Fruit fly (Drosophila melanogaster) whole organism, pupa: ENCODE data around the gene CG9312.

ENCODE experiments used
- CG10348 ChIP-seq: fragments of 200-800 bp; sonication (Bioruptor generic); IDR thresholded peaks from 2 replicates; pipeline ENCODE4 v1.3.6; 2022; ENCODE audit warnings: missing biosample characterization, missing genetic modification characterization
- CG12605 ChIP-seq: fragments of 200-800 bp; sonication (Bioruptor generic); IDR thresholded peaks from 2 replicates; pipeline ENCODE4 v1.3.6; 2022; ENCODE audit warnings: missing biosample characterization, missing genetic modification characterization
- CG13204 ChIP-seq: fragments of 200-800 bp; sonication (Bioruptor generic); optimal IDR thresholded peaks from 2 replicates; lab custom pipeline; 2018; ENCODE audit warnings: missing biosample characterization, mild to moderate bottlenecking, missing genetic modification characterization, moderate library complexity
- CG14655 ChIP-seq: fragments of 200-800 bp; sonication (Bioruptor generic); optimal IDR thresholded peaks from 3 replicates; lab custom pipeline; 2017; ENCODE audit warnings: mild to moderate bottlenecking, missing biosample characterization, missing genetic modification reagents, missing genetic modification characterization
- CG15710 ChIP-seq: fragments of 200-800 bp; sonication (Bioruptor generic); optimal IDR thresholded peaks from 2 replicates; lab custom pipeline; 2018; ENCODE audit warnings: missing biosample characterization, mild to moderate bottlenecking, missing genetic modification characterization, moderate library complexity
- CG17806 ChIP-seq: fragments of 200-800 bp; sonication (Bioruptor generic); optimal IDR thresholded peaks from 2 replicates; lab custom pipeline; 2018; ENCODE audit warnings: missing biosample characterization, mild to moderate bottlenecking, missing genetic modification characterization, moderate library complexity
- CG32121 ChIP-seq: fragments of 200-800 bp; sonication (Bioruptor generic); IDR thresholded peaks from 2 replicates; pipeline ENCODE4 v1.3.6; 2022; ENCODE audit warnings: missing biosample characterization, missing genetic modification characterization
- CG34367 ChIP-seq: fragments of 200-800 bp; sonication (Bioruptor generic); optimal IDR thresholded peaks from 2 replicates; lab custom pipeline; 2018; ENCODE audit warnings: missing biosample characterization, mild to moderate bottlenecking, missing genetic modification characterization
- CG4496 ChIP-seq: fragments of 200-800 bp; sonication (Bioruptor generic); IDR thresholded peaks from 3 replicates; pipeline ENCODE4 v1.3.6; 2022; ENCODE audit warnings: missing biosample characterization, missing genetic modification characterization
- CG8159 ChIP-seq: fragments of 200-800 bp; sonication (Bioruptor generic); optimal IDR thresholded peaks from 3 replicates; lab custom pipeline; 2018; ENCODE audit warnings: missing biosample characterization, mild to moderate bottlenecking, missing genetic modification characterization, moderate library complexity
- CG8301 ChIP-seq: fragments of 200-800 bp; sonication (Bioruptor generic); optimal IDR thresholded peaks from 2 replicates; lab custom pipeline; 2018; ENCODE audit warnings: missing biosample characterization, mild to moderate bottlenecking, missing genetic modification characterization
- CG9948 ChIP-seq: fragments of 200-800 bp; sonication (Bioruptor generic); optimal IDR thresholded peaks from 2 replicates; lab custom pipeline; 2018; ENCODE audit warnings: missing biosample characterization, mild to moderate bottlenecking, missing genetic modification characterization, moderate library complexity
- D1 ChIP-seq: fragments of 200-800 bp; sonication (Bioruptor generic); optimal IDR thresholded peaks from 2 replicates; lab custom pipeline; 2018; ENCODE audit warnings: missing biosample characterization, mild to moderate bottlenecking, missing genetic modification characterization, moderate library complexity
- EcR ChIP-seq: fragments of 200-800 bp; sonication (Bioruptor generic); optimal IDR thresholded peaks from 3 replicates; lab custom pipeline; 2019; ENCODE audit warnings: missing biosample characterization, missing genetic modification characterization, mild to moderate bottlenecking, moderate library complexity, missing genetic modification reagents
- Ets98B ChIP-seq: fragments of 200-800 bp; sonication (Bioruptor generic); IDR thresholded peaks from 2 replicates; pipeline ENCODE4 v1.3.6; 2022; ENCODE audit warnings: missing biosample characterization, missing genetic modification characterization
- Pif1A ChIP-seq: fragments of 200-800 bp; sonication (Bioruptor generic); optimal IDR thresholded peaks from 3 replicates; lab custom pipeline; 2016; ENCODE audit warnings: missing biosample characterization, missing genetic modification characterization
- Pif1B ChIP-seq: fragments of 200-800 bp; sonication (Bioruptor generic); optimal IDR thresholded peaks from 3 replicates; lab custom pipeline; 2016; ENCODE audit warnings: missing biosample characterization, missing genetic modification characterization
- Snoo ChIP-seq: fragments of 200-800 bp; sonication (Bioruptor generic); optimal IDR thresholded peaks from 3 replicates; lab custom pipeline; 2017; ENCODE audit warnings: missing biosample characterization, mild to moderate bottlenecking, missing genetic modification characterization, inconsistent platforms
- fd96Ca ChIP-seq: fragments of 200-800 bp; sonication (Bioruptor generic); IDR thresholded peaks from 3 replicates; pipeline ENCODE4 v1.3.6; 2022; ENCODE audit warnings: missing biosample characterization, missing genetic modification characterization
- gl ChIP-seq: fragments of 200-800 bp; sonication (Bioruptor generic); optimal IDR thresholded peaks from 2 replicates; lab custom pipeline; 2018; ENCODE audit warnings: missing biosample characterization, mild to moderate bottlenecking, missing genetic modification characterization
- rn ChIP-seq: fragments of 200-800 bp; sonication (Bioruptor generic); IDR thresholded peaks from 2 replicates; pipeline ENCODE4 v1.3.6; 2022; ENCODE audit warnings: missing biosample characterization, missing genetic modification characterization

Gene CG9312

dm6 chr3R:13810308-13810707 is 44.8 kb downstream of the CG9312 start:
- no peak for TF ChIP-seq D1
- no peak for TF ChIP-seq CG8301 (tag; lab: Kevin White, UChicago)
- no peak for TF ChIP-seq gl (tag; lab: Kevin White, UChicago)
- TF ChIP-seq CG12605 (GFP tag; lab: Robert Waterston, UW) = no peak
- TF ChIP-seq Pif1A (GFP tag; lab: Kevin White, UChicago) = no peak
- TF ChIP-seq fd96Ca (GFP tag; lab: Robert Waterston, UW) = no peak
- no peak for TF ChIP-seq CG17806 (tag; lab: Kevin White, UChicago)
- TF ChIP-seq CG15710 (tag; lab: Kevin White, UChicago) = no peak
- TF ChIP-seq CG4496 (GFP tag; lab: Robert Waterston, UW) = no peak
- no peak for TF ChIP-seq CG8159 (tag; lab: Kevin White, UChicago)
- TF ChIP-seq CG34367 (tag; lab: Kevin White, UChicago) = no peak
- no peak for TF ChIP-seq CG13204 (GFP tag; lab: Kevin White, UChicago)
- no peak for TF ChIP-seq Ets98B
- no peak for TF ChIP-seq Snoo (tag; lab: Kevin White, UChicago)

DNA sequence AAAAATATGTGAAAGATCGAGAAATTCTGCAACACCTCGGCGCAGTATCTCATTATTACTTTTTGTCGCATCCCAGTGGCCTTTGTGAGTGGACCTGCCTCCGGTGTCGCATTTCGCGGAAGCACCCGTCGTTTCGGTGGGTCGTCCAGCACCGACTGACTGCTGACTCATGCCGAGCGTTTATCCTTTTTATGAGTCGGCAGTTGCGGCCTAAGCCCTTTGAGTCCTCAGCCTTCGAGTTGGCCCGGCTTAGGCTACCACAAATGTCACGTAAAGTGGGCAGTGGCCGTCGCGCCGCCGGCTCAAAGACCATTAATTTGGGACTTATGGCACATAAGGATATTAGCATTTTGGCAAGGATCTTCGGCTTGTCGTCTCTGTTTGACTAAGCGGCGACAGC is 46.2 kb downstream of the CG9312 start:
- TF ChIP-seq CG8159 (tag; lab: Kevin White, UChicago) (no peak), CG17806 (tag; lab: Kevin White, UChicago) (no peak), CG13204 (GFP tag; lab: Kevin White, UChicago) (no peak), rn (no peak), CG14655 (GFP tag; lab: Kevin White, UChicago) (no peak), fd96Ca (GFP tag; lab: Robert Waterston, UW) (no peak), Ets98B (no peak), CG4496 (GFP tag; lab: Robert Waterston, UW) (no peak)

DNA sequence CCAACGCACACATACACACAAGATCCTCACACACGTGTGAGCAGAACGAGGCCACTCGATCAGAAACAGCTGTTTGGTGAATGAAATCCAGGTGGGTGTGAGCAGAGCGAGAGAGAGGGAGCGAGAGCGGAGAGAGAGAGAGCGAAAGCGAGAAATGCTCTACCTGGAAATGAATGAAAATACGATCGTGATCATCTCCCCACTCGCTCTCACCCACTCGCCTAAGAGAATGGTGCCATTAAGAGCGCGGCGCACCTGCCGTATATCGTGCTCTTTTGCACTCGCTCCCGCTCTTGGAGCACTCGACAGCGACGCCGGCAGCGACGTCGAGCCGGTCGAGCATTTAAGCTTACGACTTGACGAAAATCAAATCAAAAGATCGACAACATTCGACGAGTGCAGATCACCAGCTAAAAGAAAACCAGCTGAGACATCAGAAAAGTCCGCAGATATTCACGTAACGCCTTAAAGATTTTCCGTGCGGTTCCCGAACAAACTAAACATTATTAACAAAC is 47.2 kb downstream of the CG9312 start, which contains the start of the genes tal-1A, tal-2A, tal-3A and tal-AA:
tal-1A (plus strand) TSS at position 374 of the 515 bp plus-strand sequence.
tal-2A (plus strand) TSS at position 374 of the 515 bp plus-strand sequence.
tal-3A (plus strand) TSS at position 374 of the 515 bp plus-strand sequence.
tal-AA (plus strand) TSS at position 374 of the 515 bp plus-strand sequence.
- TF ChIP-seq CG12605 (GFP tag; lab: Robert Waterston, UW) = peak; percentile 69
- peak; percentile 73 for TF ChIP-seq EcR (GFP tag; lab: Kevin White, UChicago)
- TF ChIP-seq CG4496 (GFP tag; lab: Robert Waterston, UW) = no peak
- TF ChIP-seq CG9948 = no peak
- no peak for TF ChIP-seq D1
- TF ChIP-seq fd96Ca (GFP tag; lab: Robert Waterston, UW) = peak; percentile 73
- no peak for TF ChIP-seq CG15710 (tag; lab: Kevin White, UChicago)
- no peak for TF ChIP-seq CG14655 (GFP tag; lab: Kevin White, UChicago)
- no peak for TF ChIP-seq CG10348 (GFP tag; lab: Robert Waterston, UW)
- no peak for TF ChIP-seq CG17806 (tag; lab: Kevin White, UChicago)
- TF ChIP-seq CG8159 (tag; lab: Kevin White, UChicago) = no peak
- peak; percentile 14 for TF ChIP-seq gl (tag; lab: Kevin White, UChicago)
- TF ChIP-seq Pif1B (GFP tag; lab: Kevin White, UChicago) = peak; percentile 75
- peak; percentile 66 for TF ChIP-seq CG32121 (GFP tag; lab: Robert Waterston, UW)
- no peak for TF ChIP-seq CG13204 (GFP tag; lab: Kevin White, UChicago)
- TF ChIP-seq Snoo (tag; lab: Kevin White, UChicago) = peak; percentile 29
- TF ChIP-seq Pif1A (GFP tag; lab: Kevin White, UChicago) = peak; percentile 47
- peak; percentile 68; the same call in 1 of the 2 replicates for TF ChIP-seq Ets98B
- no peak for TF ChIP-seq CG34367 (tag; lab: Kevin White, UChicago)
- TF ChIP-seq CG8301 (tag; lab: Kevin White, UChicago) = no peak
- no peak for TF ChIP-seq rn

DNA sequence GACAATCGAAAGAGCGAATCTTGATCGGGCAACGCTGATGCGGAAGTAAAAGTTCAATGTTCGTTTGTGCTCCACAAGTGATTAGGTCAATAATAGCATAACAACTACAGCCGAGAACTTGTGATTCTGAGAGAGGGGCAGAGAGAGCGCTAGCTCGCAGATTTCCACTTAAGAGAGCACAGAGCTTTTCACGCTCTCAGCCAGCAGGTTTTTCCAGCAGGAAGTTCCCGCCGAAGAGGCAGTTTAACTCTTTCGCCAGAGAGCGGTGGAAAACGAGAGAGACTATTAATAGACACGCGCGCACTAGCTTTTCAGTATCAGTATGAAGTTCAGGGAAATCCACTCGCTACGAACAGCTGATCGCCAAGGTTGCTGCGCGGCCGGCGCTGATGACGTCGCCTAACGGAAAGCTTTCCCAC is 49.5 kb downstream of the CG9312 start:
- TF ChIP-seq CG9948 (no peak), CG13204 (GFP tag; lab: Kevin White, UChicago) (no peak), Pif1A (GFP tag; lab: Kevin White, UChicago) (no peak), CG12605 (GFP tag; lab: Robert Waterston, UW) (peak; percentile 48), Ets98B (peak; percentile 64; the same call in 1 of the 2 replicates), rn (no peak), Pif1B (GFP tag; lab: Kevin White, UChicago) (no peak), Snoo (tag; lab: Kevin White, UChicago) (no peak), fd96Ca (GFP tag; lab: Robert Waterston, UW) (peak; percentile 43; the same call in 1 of the 3 replicates), gl (tag; lab: Kevin White, UChicago) (no peak), CG4496 (GFP tag; lab: Robert Waterston, UW) (no peak; the same call in 2 of the 3 replicates), CG14655 (GFP tag; lab: Kevin White, UChicago) (no peak), D1 (no peak), CG17806 (tag; lab: Kevin White, UChicago) (no peak), EcR (GFP tag; lab: Kevin White, UChicago) (peak; percentile 63), CG8159 (tag; lab: Kevin White, UChicago) (no peak), CG8301 (tag; lab: Kevin White, UChicago) (no peak), CG34367 (tag; lab: Kevin White, UChicago) (no peak), CG15710 (tag; lab: Kevin White, UChicago) (no peak), CG32121 (GFP tag; lab: Robert Waterston, UW) (peak; percentile 71), CG10348 (GFP tag; lab: Robert Waterston, UW) (no peak)
- TF ChIP-seq, all 21 proteins: peak for 5
